Worm (Caenorhabditis elegans) whole organism, late embryonic: Measurements from ENCODE around the gene arrd-9.

ENCODE experiments used
- dve-1 ChIP-seq: sonication (generic microtip); optimal IDR thresholded peaks from 2 replicates; lab custom pipeline; 2017; ENCODE audit warnings: antibody characterized with exemption, mild to moderate bottlenecking, missing genetic modification characterization, missing compliant biosample characterization
- ttx-3 ChIP-seq: sonication (generic microtip); optimal IDR thresholded peaks from 2 replicates; lab custom pipeline; 2016; ENCODE audit warnings: missing genetic modification reagents, missing genetic modification characterization, missing compliant biosample characterization

DNA sequence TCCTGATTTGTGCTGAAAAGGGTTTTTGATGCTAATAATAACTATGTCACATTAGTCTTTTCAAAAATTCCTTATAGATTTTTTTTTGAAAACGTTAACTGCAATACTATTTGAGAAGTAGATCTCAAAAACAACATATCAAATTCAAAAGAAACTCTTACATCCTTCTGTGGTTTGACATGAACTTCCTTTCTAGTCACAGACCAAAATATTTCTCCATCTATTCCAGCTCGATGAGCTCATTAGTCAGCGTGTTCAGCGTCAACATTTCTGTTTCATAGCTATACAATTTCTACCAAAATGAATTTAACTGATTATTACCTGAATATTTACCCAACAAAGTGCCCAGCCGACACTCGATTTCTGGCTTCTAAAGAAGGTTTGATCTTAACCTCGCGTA is 27.9 kb upstream of the arrd-9 start, which contains the start of gene srh-67:
- TF ChIP-seq dve-1 (tag; lab: Kevin White, UChicago), result no peak
- no peak for TF ChIP-seq ttx-3 (tag; lab: Kevin White, UChicago)
